Worm (Caenorhabditis elegans) whole organism, L4 larva: ENCODE data around the gene ugt-46.

Experiments
- F37D6.2 ChIP-seq: sonication (generic microtip); optimal IDR thresholded peaks from 2 replicates; lab custom pipeline; 2016; ENCODE audit warnings: mild to moderate bottlenecking, missing genetic modification characterization, missing compliant biosample characterization
- T26A8.4 ChIP-seq: fragments of 200-800 bp; sonication (Bioruptor generic); IDR thresholded peaks from 2 replicates; pipeline ENCODE4 v1.3.6; 2022; ENCODE audit warnings: missing genetic modification characterization, missing compliant biosample characterization
- aha-1 ChIP-seq: fragments of 150-350 bp; peaks from one replicate; lab custom pipeline; 2014; ENCODE audit warnings: missing biosample characterization, missing genetic modification characterization
- arid-1 ChIP-seq: fragments of 200-800 bp; sonication (Bioruptor generic); conservative IDR thresholded peaks from 2 replicates; pipeline ENCODE4 v1.3.6; 2022; ENCODE audit warnings: missing genetic modification reagents, missing genetic modification characterization, missing compliant biosample characterization
- ceh-20 ChIP-seq: fragments of 200-800 bp; sonication (Bioruptor generic); IDR thresholded peaks from 2 replicates; pipeline ENCODE4 v1.3.6; 2022; ENCODE audit warnings: missing genetic modification reagents, missing genetic modification characterization, missing compliant biosample characterization
- ceh-32 ChIP-seq: sonication (generic microtip); optimal IDR thresholded peaks from 2 replicates; lab custom pipeline; 2016; ENCODE audit warnings: mild to moderate bottlenecking, missing genetic modification characterization, missing compliant biosample characterization; ENCODE audit not compliant: poor library complexity
- ctbp-1 ChIP-seq: fragments of 200-800 bp; sonication (Bioruptor generic); IDR thresholded peaks from 2 replicates; pipeline ENCODE4 v1.3.6; 2022; ENCODE audit warnings: missing genetic modification reagents, missing genetic modification characterization, missing compliant biosample characterization
- daf-16 ChIP-seq, 3 experiments: sonication (generic microtip); optimal IDR thresholded peaks; 2 replicates each; lab custom pipeline; 2016 to 2017; ENCODE audit warnings: missing genetic modification characterization in 3 of 3, missing genetic modification reagents in 3 of 3, mild to moderate bottlenecking in 2 of 3, missing compliant biosample characterization in 2 of 3, missing biosample characterization in 1 of 3, moderate library complexity in 1 of 3
- dmd-6 ChIP-seq: fragments of 200-800 bp; sonication (Bioruptor generic); IDR thresholded peaks from 2 replicates; pipeline ENCODE4 v1.3.6; 2022; ENCODE audit warnings: missing genetic modification reagents, missing genetic modification characterization, missing compliant biosample characterization
- egl-43 ChIP-seq: fragments of 200-800 bp; sonication (Bioruptor generic); IDR thresholded peaks from 2 replicates; pipeline ENCODE4 v1.3.6; 2022; ENCODE audit warnings: missing genetic modification reagents, missing genetic modification characterization, missing compliant biosample characterization
- fkh-10 ChIP-seq: fragments of 150-350 bp; optimal IDR thresholded peaks from 2 replicates; lab custom pipeline; 2014; ENCODE audit warnings: missing biosample characterization, missing genetic modification reagents, missing genetic modification characterization
- gei-8 ChIP-seq: fragments of 200-800 bp; sonication (Bioruptor generic); optimal IDR thresholded peaks from 2 replicates; lab custom pipeline; 2018; ENCODE audit warnings: mild to moderate bottlenecking, missing genetic modification characterization, missing compliant biosample characterization
- hif-1 ChIP-seq, 2 experiments: sonication (generic microtip); optimal IDR thresholded peaks; 2 replicates each; lab custom pipeline; 2016 to 2017; ENCODE audit warnings: missing compliant biosample characterization in 2 of 2, missing genetic modification characterization in 2 of 2, missing genetic modification reagents in 2 of 2, missing genotype in 2 of 2, mild to moderate bottlenecking in 1 of 2
- hlh-30 ChIP-seq: sonication (generic microtip); optimal IDR thresholded peaks from 2 replicates; lab custom pipeline; 2017; ENCODE audit warnings: antibody characterized with exemption, mild to moderate bottlenecking, missing genetic modification characterization, missing compliant biosample characterization; ENCODE audit not compliant: insufficient read depth
- jun-1 ChIP-seq: fragments of 150-350 bp; optimal IDR thresholded peaks from 2 replicates; lab custom pipeline; 2014; ENCODE audit warnings: missing biosample characterization, missing genetic modification reagents, missing genetic modification characterization
- lin-1 ChIP-seq: fragments of 200-800 bp; sonication (Bioruptor generic); IDR thresholded peaks from 2 replicates; pipeline ENCODE4 v1.3.6; 2022; ENCODE audit warnings: missing genetic modification reagents, missing genetic modification characterization, missing compliant biosample characterization
- lin-13 ChIP-seq: fragments of 150-350 bp; optimal IDR thresholded peaks from 2 replicates; lab custom pipeline; 2014; ENCODE audit warnings: missing biosample characterization, missing genetic modification reagents, missing genetic modification characterization
- lin-15B ChIP-seq: fragments of 150-350 bp; sonication (generic microtip); optimal IDR thresholded peaks from 3 replicates; lab custom pipeline; 2014; ENCODE audit warnings: missing biosample characterization, missing genetic modification characterization
- lsy-2 ChIP-seq, 2 experiments: fragments of 150-350 bp in 1 of 2; sonication (generic microtip) in 1 of 2; optimal IDR thresholded peaks; 2 replicates each; lab custom pipeline; 2014 to 2017; ENCODE audit warnings: missing biosample characterization in 2 of 2, missing genetic modification characterization in 2 of 2
- mep-1 ChIP-seq: fragments of 150-350 bp; sonication (generic microtip); optimal IDR thresholded peaks from 3 replicates; lab custom pipeline; 2014; ENCODE audit warnings: missing biosample characterization, missing genetic modification characterization
- nhr-11 ChIP-seq: fragments of 150-350 bp; optimal IDR thresholded peaks from 2 replicates; lab custom pipeline; 2014; ENCODE audit warnings: missing biosample characterization, missing genetic modification characterization
- nhr-111 ChIP-seq: fragments of 200-800 bp; sonication (Bioruptor generic); optimal IDR thresholded peaks from 2 replicates; lab custom pipeline; 2018; ENCODE audit warnings: mild to moderate bottlenecking, missing genetic modification characterization, missing compliant biosample characterization
- nhr-237 ChIP-seq: sonication (generic microtip); optimal IDR thresholded peaks from 2 replicates; lab custom pipeline; 2017; ENCODE audit warnings: missing biosample characterization, missing genetic modification characterization
- nhr-25 ChIP-seq: sonication (generic microtip); optimal IDR thresholded peaks from 2 replicates; lab custom pipeline; 2017; ENCODE audit warnings: missing genetic modification characterization, mild to moderate bottlenecking, missing compliant biosample characterization, antibody characterized with exemption, moderate library complexity, borderline replicate concordance; ENCODE audit not compliant: insufficient read depth
- nhr-28 ChIP-seq: fragments of 150-350 bp; optimal IDR thresholded peaks from 2 replicates; lab custom pipeline; 2014; ENCODE audit warnings: missing biosample characterization, missing genetic modification characterization
- nhr-48 ChIP-seq: sonication (generic microtip); optimal IDR thresholded peaks from 2 replicates; lab custom pipeline; 2016; ENCODE audit warnings: mild to moderate bottlenecking, missing genetic modification characterization, missing compliant biosample characterization
- nhr-76 ChIP-seq: fragments of 150-350 bp; optimal IDR thresholded peaks from 2 replicates; lab custom pipeline; 2014; ENCODE audit warnings: missing biosample characterization, missing genetic modification characterization
- php-3 ChIP-seq: fragments of 200-800 bp; sonication (Bioruptor generic); IDR thresholded peaks from 2 replicates; pipeline ENCODE4 v1.3.6; 2022; ENCODE audit warnings: missing genetic modification reagents, missing genetic modification characterization, missing compliant biosample characterization
- sdz-12 ChIP-seq: fragments of 200-800 bp; sonication (Bioruptor generic); optimal IDR thresholded peaks from 2 replicates; lab custom pipeline; 2018; ENCODE audit warnings: mild to moderate bottlenecking, missing genetic modification characterization, missing compliant biosample characterization
- set-16 ChIP-seq: fragments of 200-800 bp; sonication (Bioruptor generic); IDR thresholded peaks from 2 replicates; pipeline ENCODE4 v1.3.6; 2022; ENCODE audit warnings: missing genetic modification reagents, missing genetic modification characterization, missing compliant biosample characterization
- unc-39 ChIP-seq: sonication (generic microtip); optimal IDR thresholded peaks from 2 replicates; lab custom pipeline; 2017; ENCODE audit warnings: missing biosample characterization, missing genetic modification characterization
- unc-62 ChIP-seq, 3 experiments: fragments of 150-350 bp in 1 of 3; sonication (generic microtip); optimal IDR thresholded peaks in 2 of 3; peaks in 1 of 3; 1 replicate in 1 of 3; 2 replicates in 2 of 3; lab custom pipeline; 2014 to 2017; ENCODE audit warnings: missing biosample characterization in 3 of 3, missing genetic modification characterization in 3 of 3, missing genetic modification reagents in 3 of 3, missing genotype in 1 of 3
- zag-1 ChIP-seq: fragments of 150-350 bp; optimal IDR thresholded peaks from 2 replicates; lab custom pipeline; 2014; ENCODE audit warnings: missing biosample characterization, missing genetic modification characterization
- zfp-3 ChIP-seq: fragments of 200-800 bp; sonication (Bioruptor generic); conservative IDR thresholded peaks from 2 replicates; pipeline ENCODE4 v1.3.6; 2022; ENCODE audit warnings: missing genetic modification reagents, missing genetic modification characterization, missing compliant biosample characterization
- ztf-7 ChIP-seq: fragments of 150-350 bp; optimal IDR thresholded peaks from 2 replicates; lab custom pipeline; 2014; ENCODE audit warnings: missing biosample characterization, missing genetic modification characterization

Gene ugt-46

ce11 chrX:535728-536127 is 5.6 kb upstream of the ugt-46 start, which contains the start of gene F28C10.3 (continued):
- TF ChIP-seq ceh-20 (GFP tag; lab: Robert Waterston, UW): peak; percentile 71; the same call in 1 of the 2 replicates
- 0 out of 2 replicates have a peak, but pooled peaks have one; percentile 19 for TF ChIP-seq lin-1
- no peak for TF ChIP-seq sdz-12 (GFP tag; lab: Kevin White, UChicago)
- TF ChIP-seq mep-1: peak; percentile 91
- TF ChIP-seq F37D6.2 (tag; lab: Kevin White, UChicago): peak; percentile 45
- peak; percentile 71 for TF ChIP-seq dmd-6 (GFP tag; lab: Robert Waterston, UW)
- TF ChIP-seq nhr-237: no peak
- no peak for TF ChIP-seq gei-8 (GFP tag; lab: Kevin White, UChicago)
- TF ChIP-seq T26A8.4 (GFP tag; lab: Robert Waterston, UW): peak; percentile 71
- peak in 1 of 2 experiments; percentile 58 for TF ChIP-seq hif-1 (tag; optimal IDR thresholded peaks at IDR 0.05; lab: Kevin White, UChicago)
- peak in 1 of 2 experiments; percentile 27 for TF ChIP-seq daf-16 (GFP tag; optimal IDR thresholded peaks at IDR 0.05; lab: Kevin White, UChicago)
- TF ChIP-seq daf-16 (tag; optimal IDR thresholded peaks at IDR 0.05; lab: Kevin White, UChicago): no peak
- peak; percentile 60 for TF ChIP-seq ctbp-1 (GFP tag; lab: Robert Waterston, UW)
- TF ChIP-seq egl-43 (GFP tag; lab: Robert Waterston, UW): no peak
- TF ChIP-seq jun-1 (tag; lab: Kevin White, UChicago): no peak
- peak; percentile 99 for TF ChIP-seq nhr-48 (tag; lab: Kevin White, UChicago)
- TF ChIP-seq nhr-11 (tag; lab: Kevin White, UChicago): peak; percentile 80
- TF ChIP-seq lin-13 (GFP tag; lab: Kevin White, UChicago): peak; percentile 58
- no peak for TF ChIP-seq ztf-7 (tag; lab: Kevin White, UChicago)
- no peak for TF ChIP-seq unc-39 (tag; lab: Kevin White, UChicago)
- TF ChIP-seq fkh-10 (GFP tag; lab: Kevin White, UChicago): peak; percentile 25
- TF ChIP-seq arid-1: no peak
- TF ChIP-seq zag-1 (tag; lab: Kevin White, UChicago): peak; percentile 82
- peak in 1 of 2 experiments; percentile 74 for TF ChIP-seq lsy-2 (tag; optimal IDR thresholded peaks at IDR 0.05; lab: Kevin White, UChicago)
- TF ChIP-seq ceh-32: no peak
- TF ChIP-seq nhr-25 (tag; lab: Kevin White, UChicago): peak; percentile 85
- peak; percentile 84 for TF ChIP-seq hlh-30 (tag; lab: Kevin White, UChicago)
- peak; percentile 88 for TF ChIP-seq nhr-28 (tag; lab: Kevin White, UChicago)
- TF ChIP-seq zfp-3: no peak
- no peak for TF ChIP-seq nhr-76 (tag; lab: Kevin White, UChicago)
- no peak for TF ChIP-seq lin-15B

ce11 chrX:530909-531308 is 820 bp upstream of the ugt-46 start, which contains the start of gene B0310.6:
Gene B0310.6, minus strand, starts transcription at chrX:531009.
- TF ChIP-seq php-3 (GFP tag; lab: Robert Waterston, UW) (no peak), aha-1 (tag; lab: Kevin White, UChicago) (peak; percentile 9)

- no peak for TF ChIP-seq nhr-111 (GFP tag; lab: Kevin White, UChicago)
- peak in 1 of 2 experiments; percentile 96 for TF ChIP-seq unc-62 (GFP tag; optimal IDR thresholded peaks at IDR 0.05 in 1 of 2; lab: Kevin White, UChicago)
- TF ChIP-seq unc-62 (tag; optimal IDR thresholded peaks at IDR 0.05; lab: Kevin White, UChicago): no peak
- TF ChIP-seq, all 104 proteins: peak for 1
Observed at ce11 chrX:529386-529785, 703 bp downstream of the ugt-46 start.

ce11 chrX:528761-529160 is 1.3 kb downstream of the ugt-46 start:
- TF ChIP-seq set-16: peak; percentile 62; the same call in 1 of the 2 replicates
- no peak for TF ChIP-seq lin-13 (GFP tag; lab: Kevin White, UChicago)
